Fruit fly (Drosophila melanogaster) whole organism, adult: ENCODE measurements around the gene eyg.

Experiments
- CG11617 ChIP-seq: fragments of 200-800 bp; sonication (Bioruptor generic); optimal IDR thresholded peaks from 2 replicates; lab custom pipeline; 2017; ENCODE audit warnings: mild to moderate bottlenecking, missing biosample characterization, missing genetic modification reagents, missing genetic modification characterization
- CG12768 ChIP-seq: fragments of 200-800 bp; sonication (Bioruptor generic); optimal IDR thresholded peaks from 2 replicates; lab custom pipeline; 2017; ENCODE audit warnings: missing biosample characterization, missing genetic modification characterization, mild to moderate bottlenecking, moderate library complexity, missing genetic modification reagents
- CG14711 ChIP-seq: fragments of 200-800 bp; sonication (Bioruptor generic); optimal IDR thresholded peaks from 2 replicates; lab custom pipeline; 2018; ENCODE audit warnings: missing biosample characterization, mild to moderate bottlenecking, missing genetic modification characterization, moderate library complexity
- CG1620 ChIP-seq: fragments of 200-800 bp; sonication (Bioruptor generic); optimal IDR thresholded peaks from 2 replicates; lab custom pipeline; 2016; ENCODE audit warnings: missing biosample characterization, missing genetic modification characterization
- CG5204 ChIP-seq: fragments of 200-800 bp; sonication (Bioruptor generic); optimal IDR thresholded peaks from 2 replicates; lab custom pipeline; 2016; ENCODE audit warnings: missing biosample characterization, missing genetic modification characterization
- CG7045 ChIP-seq: fragments of 200-800 bp; sonication (Bioruptor generic); optimal IDR thresholded peaks from 2 replicates; lab custom pipeline; 2017; ENCODE audit warnings: missing biosample characterization, mild to moderate bottlenecking, missing genetic modification characterization
- CG7101 ChIP-seq: fragments of 200-800 bp; sonication (Bioruptor generic); optimal IDR thresholded peaks from 2 replicates; lab custom pipeline; 2018; ENCODE audit warnings: missing biosample characterization, mild to moderate bottlenecking, missing genetic modification characterization, moderate library complexity
- Clk ChIP-seq: fragments of 200-800 bp; sonication (Bioruptor generic); optimal IDR thresholded peaks from 2 replicates; lab custom pipeline; 2017; ENCODE audit warnings: missing biosample characterization, missing genetic modification characterization
- Crg-1 ChIP-seq: fragments of 200-800 bp; sonication (Bioruptor generic); optimal IDR thresholded peaks from 2 replicates; lab custom pipeline; 2016; ENCODE audit warnings: missing biosample characterization, missing genetic modification characterization
- Hr96 ChIP-seq: fragments of 200-800 bp; sonication (Bioruptor generic); optimal IDR thresholded peaks from 2 replicates; lab custom pipeline; 2016; ENCODE audit warnings: missing biosample characterization, missing genetic modification characterization
- Mnt ChIP-seq: fragments of 200-800 bp; sonication (Bioruptor generic); optimal IDR thresholded peaks from 2 replicates; lab custom pipeline; 2016; ENCODE audit warnings: missing biosample characterization, mild to moderate bottlenecking, missing genetic modification characterization
- bab1 ChIP-seq: fragments of 200-800 bp; sonication (Bioruptor generic); optimal IDR thresholded peaks from 3 replicates; lab custom pipeline; 2019; ENCODE audit warnings: missing biosample characterization, mild to moderate bottlenecking, missing genetic modification characterization, moderate library complexity
- cic ChIP-seq: fragments of 200-800 bp; sonication (Bioruptor generic); optimal IDR thresholded peaks from 2 replicates; lab custom pipeline; 2017; ENCODE audit warnings: missing biosample characterization, mild to moderate bottlenecking, missing genetic modification characterization, moderate library complexity
- cnc ChIP-seq, 2 experiments: fragments of >200 bp; optimal IDR thresholded peaks; 2 replicates each; lab custom pipeline; 2017
- kay ChIP-seq: fragments of 200-800 bp; sonication (Bioruptor generic); peaks from one replicate; lab custom pipeline; 2016; ENCODE audit warnings: missing biosample characterization, missing genetic modification characterization, borderline replicate concordance
- ovo ChIP-seq: fragments of 200-800 bp; sonication (Bioruptor generic); optimal IDR thresholded peaks from 2 replicates; lab custom pipeline; 2016; ENCODE audit warnings: missing biosample characterization, missing genetic modification characterization
- pad ChIP-seq: fragments of 200-800 bp; sonication (Bioruptor generic); optimal IDR thresholded peaks from 3 replicates; lab custom pipeline; 2017; ENCODE audit warnings: missing biosample characterization, missing genetic modification characterization, mild to moderate bottlenecking, moderate library complexity, missing genetic modification reagents
- tj ChIP-seq: fragments of 200-800 bp; sonication (Bioruptor generic); optimal IDR thresholded peaks from 3 replicates; lab custom pipeline; 2017; ENCODE audit warnings: missing biosample characterization, mild to moderate bottlenecking, missing genetic modification characterization, moderate library complexity
- toe ChIP-seq: fragments of 200-800 bp; sonication (Bioruptor generic); optimal IDR thresholded peaks from 2 replicates; lab custom pipeline; 2016; ENCODE audit warnings: missing biosample characterization, missing genetic modification characterization

The eyg gene

DNA sequence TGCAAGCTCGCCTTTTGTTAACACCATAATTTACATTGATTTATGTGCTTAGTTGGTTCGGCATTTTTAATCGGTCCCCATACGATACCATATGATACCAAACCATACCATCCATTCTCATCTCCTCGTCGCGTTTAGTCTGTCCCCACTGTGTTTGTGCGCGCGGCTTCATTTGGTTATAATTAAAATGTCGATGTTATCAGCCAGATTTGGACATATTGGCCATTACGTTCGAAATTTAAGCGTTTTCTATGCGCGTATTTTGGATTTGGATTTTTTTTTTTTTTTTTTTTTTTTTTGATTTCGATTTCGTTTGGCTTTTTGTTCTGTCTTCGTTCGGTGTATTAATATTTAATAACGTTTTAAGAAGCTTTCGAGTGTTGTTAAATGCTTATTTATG, 5.9 kb downstream of the eyg start:
- TF ChIP-seq cnc (optimal IDR thresholded peaks at IDR 0.05; lab: Kevin White, UChicago) = no peak
- TF ChIP-seq CG11617 (GFP tag; lab: Kevin White, UChicago) = no peak
- no peak for TF ChIP-seq tj (GFP tag; lab: Kevin White, UChicago)
- no peak for TF ChIP-seq CG12768 (GFP tag; lab: Kevin White, UChicago)

dm6 chr3L:12456916-12457662, 10.7 kb downstream of the eyg start:
- TF ChIP-seq bab1 (GFP tag; lab: Kevin White, UChicago) = no peak
- TF ChIP-seq CG14711 = no peak
- TF ChIP-seq cic (GFP tag; lab: Kevin White, UChicago) = no peak
- TF ChIP-seq cnc (optimal IDR thresholded peaks at IDR 0.05; lab: Kevin White, UChicago) = no peak

DNA sequence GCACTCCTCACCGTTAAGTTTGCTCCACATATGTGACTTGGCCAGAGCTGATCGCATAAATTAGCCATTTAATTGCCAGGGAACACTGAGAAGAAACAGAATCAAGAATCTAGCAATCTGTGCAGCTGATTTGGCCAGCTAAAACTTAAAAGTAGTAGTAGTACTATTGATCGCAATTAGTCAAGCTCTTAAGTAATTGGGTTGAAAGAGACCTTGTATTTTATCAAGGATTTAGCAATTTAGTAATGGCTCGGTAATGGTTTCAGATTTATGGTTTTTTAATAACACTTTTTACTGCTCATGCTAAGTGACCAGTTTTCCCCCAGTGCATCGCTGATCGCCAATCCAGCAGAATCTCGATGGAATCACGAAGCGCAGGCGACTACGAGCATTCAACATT, 12.8 kb downstream of the eyg start:
- TF ChIP-seq pad (no peak), toe (GFP tag; lab: Kevin White, UChicago) (no peak), CG7101 (tag; lab: Kevin White, UChicago) (no peak), Crg-1 (GFP tag; lab: Kevin White, UChicago) (no peak), CG7045 (no peak), CG5204 (GFP tag; lab: Kevin White, UChicago) (no peak), tj (GFP tag; lab: Kevin White, UChicago) (no peak), CG12768 (GFP tag; lab: Kevin White, UChicago) (no peak), CG14711 (no peak), Clk (no peak), bab1 (GFP tag; lab: Kevin White, UChicago) (no peak), CG1620 (GFP tag; lab: Kevin White, UChicago) (no peak), Mnt (GFP tag; lab: Kevin White, UChicago) (no peak)

- no peak for TF ChIP-seq cic (GFP tag; lab: Kevin White, UChicago)
- no peak for TF ChIP-seq CG14711
- no peak for TF ChIP-seq Mnt (GFP tag; lab: Kevin White, UChicago)
- TF ChIP-seq pad = no peak
Measured at dm6 chr3L:12453529-12453928, 14.3 kb downstream of the eyg start.

DNA sequence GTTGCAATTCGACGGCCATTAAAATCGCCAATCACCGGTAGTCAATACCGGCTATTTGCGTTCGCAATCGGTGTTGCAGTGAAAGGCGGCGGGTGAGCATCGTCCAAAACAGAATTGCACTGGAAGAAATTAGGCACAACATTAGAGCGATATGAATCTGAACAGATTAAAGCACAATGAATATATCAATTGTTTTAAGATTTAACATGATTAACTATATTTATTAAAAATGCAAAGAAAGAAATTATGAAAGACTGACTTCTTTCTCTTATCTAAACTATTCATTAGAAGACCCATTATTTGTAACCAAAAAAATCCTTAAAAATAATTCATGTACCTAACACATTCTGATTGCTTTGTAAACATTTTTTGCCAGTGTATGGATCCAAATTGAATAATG, 20.3 kb downstream of the eyg start:
- TF ChIP-seq CG11617 (GFP tag; lab: Kevin White, UChicago) (no peak), Clk (no peak), CG14711 (no peak), CG12768 (GFP tag; lab: Kevin White, UChicago) (no peak), tj (GFP tag; lab: Kevin White, UChicago) (no peak), Hr96 (GFP tag; lab: Kevin White, UChicago) (no peak), Crg-1 (GFP tag; lab: Kevin White, UChicago) (no peak), toe (GFP tag; lab: Kevin White, UChicago) (no peak), CG1620 (GFP tag; lab: Kevin White, UChicago) (no peak), cnc (optimal IDR thresholded peaks at IDR 0.05; lab: Kevin White, UChicago) (no peak), ovo (GFP tag; lab: Kevin White, UChicago) (no peak), CG5204 (GFP tag; lab: Kevin White, UChicago) (no peak), pad (no peak), kay (GFP tag; lab: Kevin White, UChicago) (no peak), cic (GFP tag; lab: Kevin White, UChicago) (no peak)

DNA sequence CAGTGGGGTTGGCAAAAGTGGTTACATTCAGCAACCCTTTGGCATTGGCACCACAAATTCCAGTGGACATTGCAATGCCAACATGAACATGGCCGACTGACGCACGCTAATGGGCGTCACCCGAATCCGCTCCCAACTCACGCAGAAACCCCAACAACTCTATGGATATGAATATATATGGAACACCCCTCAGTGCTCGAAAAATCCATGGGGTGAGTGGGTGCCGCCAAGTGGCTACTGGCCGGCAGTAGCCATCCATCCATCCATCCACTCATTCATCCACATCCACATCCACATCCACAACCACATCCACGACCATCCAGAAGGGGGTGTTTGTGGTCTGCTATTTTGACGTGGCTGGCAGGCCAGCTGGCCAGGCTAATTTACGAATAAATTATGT, 20.7 kb downstream of the eyg start:
- no peak for TF ChIP-seq CG11617 (GFP tag; lab: Kevin White, UChicago)

- TF ChIP-seq ovo (GFP tag; lab: Kevin White, UChicago) (no peak), kay (GFP tag; lab: Kevin White, UChicago) (peak; percentile 2)
Measured at dm6 chr3L:12444040-12444439, 23.8 kb downstream of the eyg start.

DNA sequence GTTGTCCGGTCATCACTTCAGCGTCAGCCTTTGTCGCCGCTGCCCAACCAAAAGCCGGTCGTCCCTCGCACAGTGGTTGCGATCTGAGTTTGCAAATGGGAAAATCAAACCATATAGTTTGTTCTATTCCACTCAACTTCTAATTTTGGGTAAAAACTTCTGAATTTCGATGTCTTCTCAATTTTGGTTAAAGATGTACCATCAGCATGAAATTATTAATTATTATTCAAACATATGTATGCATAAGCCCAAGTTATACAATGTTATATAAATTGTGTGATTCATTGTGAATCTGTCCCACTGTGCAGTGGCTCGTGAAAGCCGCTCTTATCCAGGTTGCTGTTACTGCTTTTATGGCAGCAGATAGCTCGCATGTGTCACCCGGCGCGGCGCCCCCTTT, 25.2 kb downstream of the eyg start:
- no peak for TF ChIP-seq Mnt (GFP tag; lab: Kevin White, UChicago)
- no peak for TF ChIP-seq CG7101 (tag; lab: Kevin White, UChicago)
- no peak for TF ChIP-seq bab1 (GFP tag; lab: Kevin White, UChicago)
- no peak for TF ChIP-seq toe (GFP tag; lab: Kevin White, UChicago)

dm6 chr3L:12434432-12434831, 33.4 kb downstream of the eyg start:
- TF ChIP-seq tj (GFP tag; lab: Kevin White, UChicago) = no peak
- TF ChIP-seq CG7045 = no peak
- TF ChIP-seq toe (GFP tag; lab: Kevin White, UChicago) = peak; percentile 72
